Worm (Caenorhabditis elegans): ENCODE data around the gene C06C3.10.

DNA sequence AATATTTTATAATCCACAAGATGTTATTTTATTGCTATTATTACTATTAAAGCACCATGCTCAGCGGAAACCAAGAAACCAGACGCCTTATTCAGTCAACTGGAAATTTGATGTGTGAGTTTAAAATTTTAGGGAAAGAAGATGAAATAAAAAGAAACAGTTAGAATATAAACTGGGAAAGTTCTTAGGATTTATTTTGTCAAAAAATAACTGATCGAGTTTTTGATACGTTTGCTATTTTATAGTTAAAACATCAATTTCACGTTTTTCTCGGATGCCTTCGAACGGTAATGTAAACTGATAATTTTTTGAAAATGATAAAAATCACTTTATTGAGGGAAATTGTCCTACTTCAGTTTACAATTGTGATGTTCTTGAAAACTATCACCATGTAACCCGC lies 4.7 kb downstream of the C06C3.10 start, which contains the start of gene C06C3.3:
- no peak for TF ChIP-seq lin-39 (tag; optimal IDR thresholded peaks at IDR 0.05)
- no peak for TF ChIP-seq unc-62 (GFP tag; optimal IDR thresholded peaks at IDR 0.05)
- no peak for TF ChIP-seq nhr-237 (tag; optimal IDR thresholded peaks at IDR 0.05)
- no peak for TF ChIP-seq zag-1 (tag; optimal IDR thresholded peaks at IDR 0.05)
- TF ChIP-seq ama-1 (optimal IDR thresholded peaks at IDR 0.05): no peak
- no peak for TF ChIP-seq ceh-82 (tag; optimal IDR thresholded peaks at IDR 0.05)

All from whole organism, L3 larva.